Fruit fly (Drosophila melanogaster) whole organism, embryonic: ENCODE measurements around the gene Mtr3.
A peak's percentile ranks its signal among the peaks of the same experiment; 100 is the strongest.

ENCODE experiments used
- Awh ChIP-seq: fragments of 200-800 bp; sonication (Bioruptor generic); IDR thresholded peaks from 2 replicates; pipeline ENCODE4, ENCODE4 v1.3.6; 2022; ENCODE audit warnings: missing biosample characterization, missing genetic modification characterization
- B-H1 ChIP-seq: fragments of 200-800 bp; sonication (Bioruptor generic); IDR thresholded peaks from 3 replicates; pipeline ENCODE4 v1.3.6; 2022; ENCODE audit warnings: missing biosample characterization, missing genetic modification characterization
- Bdp1 ChIP-seq: fragments of 200-800 bp; sonication (Bioruptor generic); optimal IDR thresholded peaks from 3 replicates; lab custom pipeline; 2016; ENCODE audit warnings: missing biosample characterization, missing genetic modification characterization
- BtbVII ChIP-seq: fragments of 200-800 bp; sonication (Bioruptor generic); optimal IDR thresholded peaks from 3 replicates; lab custom pipeline; 2017; ENCODE audit warnings: missing biosample characterization, mild to moderate bottlenecking, missing genetic modification characterization
- CG10274 ChIP-seq: fragments of 200-800 bp; sonication (Bioruptor generic); optimal IDR thresholded peaks from 3 replicates; lab custom pipeline; 2017; ENCODE audit warnings: missing biosample characterization, mild to moderate bottlenecking, missing genetic modification characterization
- CG10543 ChIP-seq: fragments of 200-800 bp; sonication (Bioruptor generic); optimal IDR thresholded peaks from 3 replicates; lab custom pipeline; 2017; ENCODE audit warnings: missing biosample characterization, mild to moderate bottlenecking, missing genetic modification characterization, moderate library complexity
- CG12769 ChIP-seq: fragments of 200-800 bp; sonication (Bioruptor generic); optimal IDR thresholded peaks from 2 replicates; lab custom pipeline; 2019; ENCODE audit warnings: missing biosample characterization, mild to moderate bottlenecking, missing genetic modification characterization, moderate library complexity
- CG13296 ChIP-seq: fragments of 200-800 bp; sonication (Bioruptor generic); optimal IDR thresholded peaks from 3 replicates; lab custom pipeline; 2018; ENCODE audit warnings: missing biosample characterization, mild to moderate bottlenecking, missing genetic modification characterization
- CG13775 ChIP-seq: fragments of 200-800 bp; sonication (Bioruptor generic); optimal IDR thresholded peaks from 3 replicates; lab custom pipeline; 2017; ENCODE audit warnings: missing biosample characterization, mild to moderate bottlenecking, missing genetic modification characterization
- CG17361 ChIP-seq: fragments of 200-800 bp; sonication (Bioruptor generic); IDR thresholded peaks from 3 replicates; pipeline ENCODE4 v1.3.6; 2022; ENCODE audit warnings: missing biosample characterization, missing genetic modification characterization
- CG18011 ChIP-seq: fragments of 200-800 bp; sonication (Bioruptor generic); optimal IDR thresholded peaks from 2 replicates; lab custom pipeline; 2017; ENCODE audit warnings: missing biosample characterization, missing genetic modification characterization, mild to moderate bottlenecking, moderate library complexity, missing genotype
- CG2202 ChIP-seq: fragments of 200-800 bp; sonication (Bioruptor generic); optimal IDR thresholded peaks from 2 replicates; lab custom pipeline; 2018; ENCODE audit warnings: missing biosample characterization, mild to moderate bottlenecking, missing genetic modification characterization
- CG3065 ChIP-seq: fragments of 200-800 bp; sonication (Bioruptor generic); optimal IDR thresholded peaks from 2 replicates; lab custom pipeline; 2016; ENCODE audit warnings: missing biosample characterization, missing genetic modification characterization
- CG31388 ChIP-seq: fragments of 200-800 bp; sonication (Bioruptor generic); optimal IDR thresholded peaks from 2 replicates; lab custom pipeline; 2016; ENCODE audit warnings: missing biosample characterization, missing genetic modification characterization
- CG32532 ChIP-seq: fragments of 200-800 bp; sonication (Bioruptor generic); IDR thresholded peaks from 2 replicates; pipeline ENCODE4 v1.3.6; 2022; ENCODE audit warnings: missing biosample characterization, missing genetic modification characterization
- CG32772 ChIP-seq: fragments of 200-800 bp; sonication (Bioruptor generic); IDR thresholded peaks from 2 replicates; pipeline ENCODE4 v1.3.6; 2022; ENCODE audit warnings: missing biosample characterization, missing genetic modification characterization
- CG7839 ChIP-seq: fragments of 200-800 bp; sonication (Bioruptor generic); optimal IDR thresholded peaks from 3 replicates; lab custom pipeline; 2018; ENCODE audit warnings: missing biosample characterization, mild to moderate bottlenecking, missing genetic modification characterization, moderate library complexity
- CG7963 ChIP-seq: fragments of 200-800 bp; sonication (Bioruptor generic); IDR thresholded peaks from 3 replicates; pipeline ENCODE4 v1.3.6; 2022; ENCODE audit warnings: missing biosample characterization, missing genetic modification characterization; ENCODE audit not compliant: partially characterized antibody
- CG8944 ChIP-seq: fragments of 200-800 bp; sonication (Bioruptor generic); optimal IDR thresholded peaks from 3 replicates; lab custom pipeline; 2016; ENCODE audit warnings: missing biosample characterization, missing genetic modification characterization
- CG9932 ChIP-seq: fragments of 200-800 bp; sonication (Bioruptor generic); IDR thresholded peaks from 2 replicates; pipeline ENCODE4 v1.3.6; 2022; ENCODE audit warnings: missing biosample characterization, missing genetic modification characterization
- Fer1 ChIP-seq: fragments of 200-800 bp; sonication (Bioruptor generic); optimal IDR thresholded peaks from 2 replicates; lab custom pipeline; 2017; ENCODE audit warnings: missing biosample characterization, mild to moderate bottlenecking, missing genetic modification characterization
- GATAe ChIP-seq: fragments of 200-800 bp; sonication (Bioruptor generic); conservative IDR thresholded peaks from 2 replicates; pipeline ENCODE4 v1.3.6; 2022; ENCODE audit warnings: missing biosample characterization, missing genetic modification characterization
- H2.0 ChIP-seq: fragments of 200-800 bp; sonication (Bioruptor generic); IDR thresholded peaks from 2 replicates; pipeline ENCODE4 v1.3.6; 2022; ENCODE audit warnings: missing biosample characterization, missing genetic modification characterization
- Med ChIP-seq: fragments of 200-800 bp; sonication (Bioruptor generic); peaks from one replicate; lab custom pipeline; 2016; ENCODE audit warnings: missing biosample characterization, missing genetic modification characterization, mild to moderate bottlenecking, inconsistent platforms, moderate library complexity
- Mes4 ChIP-seq: fragments of 200-800 bp; sonication (Bioruptor generic); optimal IDR thresholded peaks from 2 replicates; lab custom pipeline; 2016; ENCODE audit warnings: missing biosample characterization, missing genetic modification characterization
- Pdp1 ChIP-seq, 2 experiments: fragments of 200-800 bp; sonication (Bioruptor generic); optimal IDR thresholded peaks; 3 replicates each; lab custom pipeline; 2016; ENCODE audit warnings: missing biosample characterization in 2 of 2, missing genetic modification characterization in 2 of 2, mild to moderate bottlenecking in 1 of 2, moderate library complexity in 1 of 2
- ac ChIP-seq: fragments of 200-800 bp; sonication (Bioruptor generic); optimal IDR thresholded peaks from 3 replicates; lab custom pipeline; 2017; ENCODE audit warnings: missing biosample characterization, mild to moderate bottlenecking, missing genetic modification characterization
- aop ChIP-seq: fragments of 200-800 bp; sonication (Bioruptor generic); IDR thresholded peaks from 2 replicates; pipeline ENCODE4 v1.3.6; 2022; ENCODE audit warnings: missing biosample characterization, missing genetic modification characterization
- ase ChIP-seq: fragments of 200-800 bp; sonication (Bioruptor generic); IDR thresholded peaks from 3 replicates; pipeline ENCODE4 v1.3.6; 2022; ENCODE audit warnings: missing biosample characterization, missing genetic modification characterization
- bsh ChIP-seq, 2 experiments: fragments of 200-800 bp; sonication (Bioruptor generic); optimal IDR thresholded peaks; 2 replicates each; lab custom pipeline; 2017 to 2018; ENCODE audit warnings: mild to moderate bottlenecking in 2 of 2, missing biosample characterization in 2 of 2, missing genetic modification characterization in 2 of 2, moderate library complexity in 1 of 2
- cg ChIP-seq: fragments of 200-800 bp; sonication (Bioruptor generic); optimal IDR thresholded peaks from 3 replicates; lab custom pipeline; 2019; ENCODE audit warnings: missing biosample characterization, mild to moderate bottlenecking, missing genetic modification characterization, moderate library complexity
- ci ChIP-seq: fragments of 200-800 bp; sonication (Bioruptor generic); IDR thresholded peaks from 3 replicates; pipeline ENCODE4 v1.3.6; 2022; ENCODE audit warnings: missing biosample characterization, missing genetic modification characterization
- cwo ChIP-seq: fragments of 200-800 bp; sonication (Bioruptor generic); optimal IDR thresholded peaks from 3 replicates; lab custom pipeline; 2017; ENCODE audit warnings: missing biosample characterization, missing genetic modification characterization, mild to moderate bottlenecking, moderate library complexity, missing genetic modification reagents
- dimm ChIP-seq: fragments of 200-800 bp; sonication (Bioruptor generic); IDR thresholded peaks from 2 replicates; pipeline ENCODE4 v1.3.6; 2022; ENCODE audit warnings: missing biosample characterization, missing genetic modification characterization
- eve ChIP-seq, 2 experiments: fragments of >200 bp; optimal IDR thresholded peaks; 2 replicates each; lab custom pipeline; 2017; ENCODE audit warnings: missing biosample characterization in 2 of 2, missing genetic modification characterization in 2 of 2
- grn ChIP-seq: fragments of 200-800 bp; sonication (Bioruptor generic); optimal IDR thresholded peaks from 3 replicates; lab custom pipeline; 2017; ENCODE audit warnings: missing biosample characterization, missing genetic modification characterization
- gsb ChIP-seq: fragments of 200-800 bp; sonication (Bioruptor generic); IDR thresholded peaks from 2 replicates; pipeline ENCODE4 v1.3.6; 2022; ENCODE audit warnings: missing biosample characterization, missing genetic modification characterization
- hth ChIP-seq: fragments of >200 bp; optimal IDR thresholded peaks from 2 replicates; lab custom pipeline; 2017; ENCODE audit warnings: inconsistent platforms
- mirr ChIP-seq: fragments of 200-800 bp; sonication (Bioruptor generic); optimal IDR thresholded peaks from 3 replicates; lab custom pipeline; 2018; ENCODE audit warnings: missing biosample characterization, mild to moderate bottlenecking, missing genetic modification characterization
- oc ChIP-seq: fragments of 200-800 bp; sonication (Bioruptor generic); optimal IDR thresholded peaks from 2 replicates; lab custom pipeline; 2018; ENCODE audit warnings: missing biosample characterization, mild to moderate bottlenecking, missing genetic modification characterization, moderate library complexity
- pfk ChIP-seq: fragments of 200-800 bp; sonication (Bioruptor generic); optimal IDR thresholded peaks from 2 replicates; lab custom pipeline; 2018; ENCODE audit warnings: missing biosample characterization, mild to moderate bottlenecking, missing genetic modification characterization, moderate library complexity
- pros ChIP-seq: fragments of 200-800 bp; sonication (Bioruptor generic); optimal IDR thresholded peaks from 3 replicates; lab custom pipeline; 2019; ENCODE audit warnings: missing biosample characterization, mild to moderate bottlenecking, missing genetic modification characterization, moderate library complexity
- sens-2 ChIP-seq: fragments of 200-800 bp; sonication (Bioruptor generic); IDR thresholded peaks from 2 replicates; pipeline ENCODE4 v1.3.6; 2022; ENCODE audit warnings: missing biosample characterization, missing genetic modification characterization
- so ChIP-seq: fragments of 200-800 bp; sonication (Bioruptor generic); IDR thresholded peaks from 3 replicates; pipeline ENCODE4 v1.3.6; 2022; ENCODE audit warnings: missing biosample characterization, missing genetic modification characterization
- sqz ChIP-seq: fragments of 200-800 bp; sonication (Bioruptor generic); optimal IDR thresholded peaks from 3 replicates; lab custom pipeline; 2018; ENCODE audit warnings: missing biosample characterization, mild to moderate bottlenecking, missing genetic modification characterization
- usp ChIP-seq: fragments of >200 bp; optimal IDR thresholded peaks from 2 replicates; lab custom pipeline; 2017; ENCODE audit warnings: missing biosample characterization, missing genetic modification characterization
- zen ChIP-seq: fragments of 200-800 bp; sonication (Bioruptor generic); optimal IDR thresholded peaks from 3 replicates; lab custom pipeline; 2018; ENCODE audit warnings: missing biosample characterization, mild to moderate bottlenecking, missing genetic modification characterization, moderate library complexity

Gene Mtr3

dm6 chr3L:19902560-19903399 is 10.7 kb downstream of the Mtr3 start (continued):
- TF ChIP-seq sens-2 (GFP tag; lab: Robert Waterston, UW) (peak; percentile 90), B-H1 (GFP tag; lab: Robert Waterston, UW) (peak; percentile 88; the same call in 2 of the 3 replicates), zen (tag; lab: Kevin White, UChicago) (peak; percentile 77), bsh (GFP tag; optimal IDR thresholded peaks at IDR 0.05; lab: Kevin White, UChicago) (peak; percentile 90 to 95), CG3065 (GFP tag; lab: Kevin White, UChicago) (peak; percentile 71), H2.0 (GFP tag; lab: Robert Waterston, UW) (peak; percentile 94), pros (GFP tag; lab: Kevin White, UChicago) (peak; percentile 84), CG32772 (GFP tag; lab: Robert Waterston, UW) (peak; percentile 90), CG13775 (GFP tag; lab: Kevin White, UChicago) (peak; percentile 87), CG32532 (GFP tag; lab: Robert Waterston, UW) (peak; percentile 96), CG31388 (GFP tag; lab: Kevin White, UChicago) (peak; percentile 60), CG10274 (GFP tag; lab: Kevin White, UChicago) (peak; percentile 89), dimm (GFP tag; lab: Robert Waterston, UW) (no peak; the same call in 1 of the 2 replicates), CG9932 (GFP tag; lab: Robert Waterston, UW) (peak; percentile 97), gsb (GFP tag; lab: Robert Waterston, UW) (peak; percentile 94), ase (peak; percentile 86; the same call in 2 of the 3 replicates), CG2202 (peak; percentile 78), so (GFP tag; lab: Robert Waterston, UW) (peak; percentile 96), Mes4 (peak; percentile 87), ci (GFP tag; lab: Robert Waterston, UW) (peak; percentile 96), usp (GFP tag; lab: Kevin White, UChicago) (no peak), aop (GFP tag; lab: Robert Waterston, UW) (peak; percentile 70), CG17361 (GFP tag; lab: Robert Waterston, UW) (peak; percentile 72), cg (GFP tag; lab: Kevin White, UChicago) (peak; percentile 51), CG7839 (tag; lab: Kevin White, UChicago) (peak; percentile 97), hth (no peak), CG8944 (peak; percentile 94)

- TF ChIP-seq bsh (GFP tag; optimal IDR thresholded peaks at IDR 0.05; lab: Kevin White, UChicago) (no peak), Med (GFP tag; lab: Kevin White, UChicago) (peak; percentile 39), mirr (GFP tag; lab: Kevin White, UChicago) (peak; percentile 90), Fer1 (GFP tag; lab: Kevin White, UChicago) (peak; percentile 16), BtbVII (GFP tag; lab: Kevin White, UChicago) (peak; percentile 32), eve (GFP tag; optimal IDR thresholded peaks at IDR 0.05; lab: Kevin White, UChicago) (no peak), cwo (peak; percentile 82), sqz (GFP tag; lab: Kevin White, UChicago) (peak; percentile 40), CG13296 (peak; percentile 17), GATAe (GFP tag; lab: Robert Waterston, UW) (peak; percentile 32; the same call in 1 of the 2 replicates), CG7963 (GFP tag; lab: Robert Waterston, UW) (no peak), grn (GFP tag; lab: Kevin White, UChicago) (peak; percentile 67), pfk (GFP tag; lab: Kevin White, UChicago) (peak; percentile 57), oc (tag; lab: Kevin White, UChicago) (peak; percentile 47), Pdp1 (GFP tag; optimal IDR thresholded peaks at IDR 0.05; lab: Kevin White, UChicago) (peak in 1 of 2 experiments; percentile 96), CG12769 (tag; lab: Kevin White, UChicago) (peak; percentile 16), Awh (GFP tag; lab: Robert Waterston, UW) (0 out of 2 replicates have a peak, but pooled peaks have one; percentile 65), CG10543 (GFP tag; lab: Kevin White, UChicago) (peak; percentile 68), CG18011 (GFP tag; lab: Kevin White, UChicago) (no peak), Bdp1 (GFP tag; lab: Kevin White, UChicago) (no peak), ac (GFP tag; lab: Kevin White, UChicago) (no peak)
Measured at dm6 chr3L:19901486-19902255, 11.8 kb downstream of the Mtr3 start.
